Fruit fly (Drosophila melanogaster) whole organism, embryonic: ENCODE measurements around the gene Cpr67Fa2.

Source experiments
- CG18764 ChIP-seq: fragments of 200-800 bp; sonication (Bioruptor generic); optimal IDR thresholded peaks from 3 replicates; lab custom pipeline; 2016; ENCODE audit warnings: missing biosample characterization, missing genetic modification characterization
- CG6854 ChIP-seq: fragments of 200-800 bp; sonication (Bioruptor generic); optimal IDR thresholded peaks from 3 replicates; lab custom pipeline; 2017; ENCODE audit warnings: missing biosample characterization, mild to moderate bottlenecking, missing genetic modification characterization
- CG8281 ChIP-seq: fragments of 200-800 bp; sonication (Bioruptor generic); optimal IDR thresholded peaks from 2 replicates; lab custom pipeline; 2018; ENCODE audit warnings: missing biosample characterization, mild to moderate bottlenecking, missing genetic modification characterization, moderate library complexity
- vfl ChIP-seq: fragments of 200-800 bp; sonication (Bioruptor generic); optimal IDR thresholded peaks from 2 replicates; lab custom pipeline; 2016; ENCODE audit warnings: missing biosample characterization, missing genetic modification characterization

DNA sequence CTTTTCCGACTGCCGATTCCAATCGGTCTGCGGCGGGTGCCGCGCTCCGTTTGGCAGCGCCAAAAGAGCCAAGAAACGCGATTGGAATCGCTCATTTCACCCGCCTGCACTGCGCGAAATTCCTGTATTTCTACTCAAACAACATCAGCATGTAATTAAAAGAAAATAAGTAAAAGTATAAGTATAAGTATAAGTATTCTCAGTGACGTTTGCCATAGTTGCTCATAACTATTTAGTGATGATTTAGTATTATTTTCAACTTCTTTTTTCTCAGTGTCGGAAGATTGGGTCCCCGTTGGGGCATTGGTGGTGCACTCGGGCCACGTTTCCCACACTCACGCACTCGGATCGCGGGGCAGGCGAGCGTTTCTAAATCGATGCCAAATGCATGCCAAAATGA, 21.7 kb downstream of the Cpr67Fa2 start:
- TF ChIP-seq CG6854 (GFP tag; lab: Kevin White, UChicago): no peak
- no peak for TF ChIP-seq CG8281 (tag; lab: Kevin White, UChicago)
- TF ChIP-seq CG18764 (GFP tag; lab: Kevin White, UChicago): no peak
- TF ChIP-seq vfl (GFP tag; lab: Kevin White, UChicago): no peak
